Worm (Caenorhabditis elegans) whole organism, L3 larva: ENCODE measurements around the gene srg-16.

Experiments
- R02D3.7 ChIP-seq: fragments of 150-350 bp; optimal IDR thresholded peaks from 2 replicates; lab custom pipeline; 2014; ENCODE audit warnings: missing biosample characterization, missing genetic modification characterization
- ZK546.5 ChIP-seq: sonication (generic microtip); optimal IDR thresholded peaks from 2 replicates; lab custom pipeline; 2017; ENCODE audit warnings: missing biosample characterization, missing genetic modification characterization
- aly-2 ChIP-seq: fragments of 150-350 bp; optimal IDR thresholded peaks from 2 replicates; lab custom pipeline; 2014; ENCODE audit warnings: missing biosample characterization, missing genetic modification characterization
- ama-1 ChIP-seq: fragments of 150-350 bp; optimal IDR thresholded peaks from 2 replicates; lab custom pipeline; 2018
- ceh-16 ChIP-seq: sonication (generic microtip); optimal IDR thresholded peaks from 2 replicates; lab custom pipeline; 2017; ENCODE audit warnings: missing biosample characterization, missing genetic modification characterization
- ceh-82 ChIP-seq: fragments of 150-350 bp; optimal IDR thresholded peaks from 2 replicates; lab custom pipeline; 2014; ENCODE audit warnings: missing biosample characterization, missing genetic modification characterization
- ceh-9 ChIP-seq: sonication (generic microtip); optimal IDR thresholded peaks from 2 replicates; lab custom pipeline; 2018; ENCODE audit warnings: missing biosample characterization, missing genetic modification characterization
- daf-12 ChIP-seq: fragments of 150-350 bp; optimal IDR thresholded peaks from 2 replicates; lab custom pipeline; 2014; ENCODE audit warnings: missing biosample characterization, missing genetic modification reagents, missing genetic modification characterization
- egl-27 ChIP-seq: sonication (generic microtip); optimal IDR thresholded peaks from 4 replicates; lab custom pipeline; 2017; ENCODE audit warnings: missing biosample characterization, missing genetic modification reagents, missing genetic modification characterization
- elt-1 ChIP-seq: fragments of 150-350 bp; optimal IDR thresholded peaks from 2 replicates; lab custom pipeline; 2014; ENCODE audit warnings: missing biosample characterization, missing genetic modification characterization
- elt-2 ChIP-seq: sonication (generic microtip); optimal IDR thresholded peaks from 2 replicates; lab custom pipeline; 2016; ENCODE audit warnings: missing genetic modification reagents, mild to moderate bottlenecking, missing genetic modification characterization, missing compliant biosample characterization
- elt-3 ChIP-seq, 3 experiments: fragments of 150-350 bp in 1 of 3; sonication (generic microtip) in 2 of 3; optimal IDR thresholded peaks; 2 replicates in 2 of 3; 4 replicates in 1 of 3; lab custom pipeline; 2014 to 2017; ENCODE audit warnings: missing biosample characterization in 3 of 3, missing genetic modification characterization in 3 of 3
- eor-1 ChIP-seq, 2 experiments: fragments of 150-350 bp; optimal IDR thresholded peaks; 2 replicates each; lab custom pipeline; 2014 to 2018; ENCODE audit warnings: missing biosample characterization in 2 of 2, missing genetic modification characterization in 2 of 2
- fkh-10 ChIP-seq: sonication (generic microtip); optimal IDR thresholded peaks from 2 replicates; lab custom pipeline; 2017; ENCODE audit warnings: missing biosample characterization, missing genetic modification reagents, missing genetic modification characterization
- fkh-2 ChIP-seq: fragments of 150-350 bp; optimal IDR thresholded peaks from 2 replicates; lab custom pipeline; 2014; ENCODE audit warnings: missing biosample characterization, missing genetic modification reagents, missing genetic modification characterization
- fos-1 ChIP-seq: fragments of 150-350 bp; optimal IDR thresholded peaks from 2 replicates; lab custom pipeline; 2014; ENCODE audit warnings: missing biosample characterization, missing genetic modification characterization
- hmg-11 ChIP-seq: sonication (generic microtip); optimal IDR thresholded peaks from 2 replicates; lab custom pipeline; 2016; ENCODE audit warnings: missing genetic modification characterization, missing compliant biosample characterization
- jun-1 ChIP-seq: fragments of 150-350 bp; optimal IDR thresholded peaks from 2 replicates; lab custom pipeline; 2014; ENCODE audit warnings: missing biosample characterization, missing genetic modification reagents, missing genetic modification characterization
- lin-15B ChIP-seq: fragments of 150-350 bp; optimal IDR thresholded peaks from 2 replicates; lab custom pipeline; 2014; ENCODE audit warnings: missing biosample characterization, missing genetic modification characterization
- lin-39 ChIP-seq: fragments of 150-350 bp; optimal IDR thresholded peaks from 2 replicates; lab custom pipeline; 2018; ENCODE audit warnings: missing biosample characterization, missing genetic modification reagents, missing genetic modification characterization
- lsy-12 ChIP-seq: sonication (generic microtip); optimal IDR thresholded peaks from 2 replicates; lab custom pipeline; 2016; ENCODE audit warnings: mild to moderate bottlenecking, missing genetic modification characterization, missing compliant biosample characterization
- mml-1 ChIP-seq: fragments of 150-350 bp; sonication (generic microtip); optimal IDR thresholded peaks from 3 replicates; lab custom pipeline; 2014; ENCODE audit warnings: missing biosample characterization, missing genetic modification characterization
- nfya-1 ChIP-seq: sonication (generic microtip); optimal IDR thresholded peaks from 2 replicates; lab custom pipeline; 2017; ENCODE audit warnings: missing genetic modification characterization, mild to moderate bottlenecking, missing compliant biosample characterization, antibody characterized with exemption, moderate library complexity; ENCODE audit not compliant: insufficient read depth
- nhr-11 ChIP-seq: fragments of 150-350 bp; optimal IDR thresholded peaks from 2 replicates; lab custom pipeline; 2014; ENCODE audit warnings: missing biosample characterization, missing genetic modification characterization
- nhr-12 ChIP-seq: fragments of 150-350 bp; optimal IDR thresholded peaks from 2 replicates; lab custom pipeline; 2014; ENCODE audit warnings: missing biosample characterization, missing genetic modification characterization
- nhr-23 ChIP-seq: fragments of 150-350 bp; optimal IDR thresholded peaks from 2 replicates; lab custom pipeline; 2014; ENCODE audit warnings: missing biosample characterization, missing genetic modification reagents, missing genetic modification characterization
- nhr-237 ChIP-seq: fragments of 150-350 bp; optimal IDR thresholded peaks from 2 replicates; lab custom pipeline; 2014; ENCODE audit warnings: missing biosample characterization, missing genetic modification characterization
- nhr-25 ChIP-seq: sonication (generic microtip); optimal IDR thresholded peaks from 2 replicates; lab custom pipeline; 2017; ENCODE audit warnings: missing biosample characterization, missing genetic modification characterization
- nhr-28 ChIP-seq: fragments of 150-350 bp; optimal IDR thresholded peaks from 2 replicates; lab custom pipeline; 2014; ENCODE audit warnings: missing biosample characterization, missing genetic modification characterization
- nhr-76 ChIP-seq: fragments of 150-350 bp; sonication (generic microtip); optimal IDR thresholded peaks from 5 replicates; lab custom pipeline; 2014; ENCODE audit warnings: missing biosample characterization, missing genetic modification characterization
- nhr-77 ChIP-seq: fragments of 150-350 bp; optimal IDR thresholded peaks from 2 replicates; lab custom pipeline; 2014; ENCODE audit warnings: missing biosample characterization, missing genetic modification characterization
- pha-4 ChIP-seq: fragments of 150-350 bp; optimal IDR thresholded peaks from 2 replicates; lab custom pipeline; 2014; ENCODE audit warnings: missing biosample characterization, missing genetic modification reagents, missing genetic modification characterization
- pqm-1 ChIP-seq: fragments of 150-350 bp; optimal IDR thresholded peaks from 2 replicates; lab custom pipeline; 2017; ENCODE audit warnings: missing biosample characterization, missing genetic modification characterization, inconsistent platforms
- sea-2 ChIP-seq: fragments of 150-350 bp; sonication (generic microtip); optimal IDR thresholded peaks from 4 replicates; lab custom pipeline; 2014; ENCODE audit warnings: missing biosample characterization, missing genetic modification reagents, missing genetic modification characterization
- skn-1 ChIP-seq: fragments of 150-350 bp; optimal IDR thresholded peaks from 2 replicates; lab custom pipeline; 2014; ENCODE audit warnings: missing biosample characterization, missing genetic modification characterization
- snpc-4 ChIP-seq: fragments of 150-350 bp; optimal IDR thresholded peaks from 2 replicates; lab custom pipeline; 2014; ENCODE audit warnings: missing biosample characterization, missing genetic modification characterization
- tbx-2 ChIP-seq: sonication (generic microtip); optimal IDR thresholded peaks from 2 replicates; lab custom pipeline; 2016; ENCODE audit warnings: mild to moderate bottlenecking, missing genetic modification characterization, missing compliant biosample characterization
- unc-39 ChIP-seq: sonication (generic microtip); optimal IDR thresholded peaks from 4 replicates; lab custom pipeline; 2017; ENCODE audit warnings: missing biosample characterization, missing genetic modification characterization
- unc-62 ChIP-seq: fragments of 150-350 bp; sonication (generic microtip); optimal IDR thresholded peaks from 4 replicates; lab custom pipeline; 2014; ENCODE audit warnings: missing biosample characterization, missing genetic modification reagents, missing genetic modification characterization
- zag-1 ChIP-seq: fragments of 150-350 bp; optimal IDR thresholded peaks from 2 replicates; lab custom pipeline; 2014; ENCODE audit warnings: missing biosample characterization, missing genetic modification characterization
- ztf-11 ChIP-seq: fragments of 150-350 bp; optimal IDR thresholded peaks from 2 replicates; lab custom pipeline; 2014; ENCODE audit warnings: missing biosample characterization, missing genetic modification characterization
- ztf-4 ChIP-seq: fragments of 150-350 bp; optimal IDR thresholded peaks from 2 replicates; lab custom pipeline; 2014; ENCODE audit warnings: missing biosample characterization, missing genetic modification characterization

The srg-16 gene

ce11 chrII:12467047-12467446, at the start of gene srg-16:
TSS of gene srg-16 (plus strand) at chrII:12467133.
- no peak for TF ChIP-seq aly-2 (tag; lab: Kevin White, UChicago)
- TF ChIP-seq nhr-77 (tag; lab: Kevin White, UChicago): no peak
- no peak for TF ChIP-seq ceh-82 (tag; lab: Kevin White, UChicago)
- no peak for TF ChIP-seq snpc-4 (tag; lab: Kevin White, UChicago)
- no peak for TF ChIP-seq ztf-4 (tag; lab: Kevin White, UChicago)
- no peak for TF ChIP-seq nhr-11 (tag; lab: Kevin White, UChicago)
- TF ChIP-seq sea-2 (GFP tag; lab: Kevin White, UChicago): no peak
- TF ChIP-seq, all 47 proteins: peak for 0

- TF ChIP-seq nhr-25 (tag; lab: Kevin White, UChicago) (no peak), eor-1 (tag; optimal IDR thresholded peaks at IDR 0.05; lab: Kevin White, UChicago) (no peak), aly-2 (tag; lab: Kevin White, UChicago) (no peak), fkh-2 (tag; lab: Kevin White, UChicago) (no peak), nhr-23 (tag; lab: Kevin White, UChicago) (no peak), mml-1 (tag; lab: Kevin White, UChicago) (no peak), ceh-82 (tag; lab: Kevin White, UChicago) (no peak), hmg-11 (tag; lab: Kevin White, UChicago) (no peak), unc-39 (no peak), snpc-4 (tag; lab: Kevin White, UChicago) (no peak), lin-15B (no peak), ceh-9 (tag; lab: Kevin White, UChicago) (no peak)
- TF ChIP-seq, all 47 proteins: peak for 0
Observed at ce11 chrII:12417514-12417913, 49.4 kb upstream of the srg-16 start, which contains the start of gene sre-27. TSS of gene sre-27 (minus strand) at chrII:12417614.

DNA sequence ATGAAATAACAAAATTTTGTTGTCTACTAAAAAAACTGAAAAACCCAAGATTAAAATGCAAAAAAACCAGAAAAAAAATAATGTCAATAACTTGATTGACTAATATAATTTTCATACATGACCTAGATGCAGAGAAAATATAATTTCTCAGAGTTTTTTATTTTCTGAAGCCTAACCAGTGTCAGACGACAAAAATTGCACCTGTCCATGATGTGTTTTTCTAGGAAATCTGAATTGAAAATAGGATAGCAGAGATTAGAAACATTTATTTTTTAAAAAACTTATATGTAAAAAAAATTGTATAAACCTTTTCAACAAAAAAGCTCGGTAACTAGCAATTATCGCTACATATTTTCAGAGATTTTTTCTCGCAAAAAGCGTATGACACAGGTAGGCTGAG, 48.9 kb upstream of the srg-16 start:
- TF ChIP-seq nhr-12 (tag; lab: Kevin White, UChicago) (no peak), nhr-25 (tag; lab: Kevin White, UChicago) (no peak), tbx-2 (no peak), nhr-11 (tag; lab: Kevin White, UChicago) (no peak), aly-2 (tag; lab: Kevin White, UChicago) (no peak), jun-1 (tag; lab: Kevin White, UChicago) (no peak), nhr-76 (no peak), eor-1 (tag; optimal IDR thresholded peaks at IDR 0.05; lab: Kevin White, UChicago) (no peak), fkh-10 (GFP tag; lab: Kevin White, UChicago) (no peak), snpc-4 (tag; lab: Kevin White, UChicago) (no peak), lin-39 (tag; lab: Kevin White, UChicago) (no peak)
- TF ChIP-seq, all 47 proteins: peak for 0

- TF ChIP-seq pha-4: no peak
- TF ChIP-seq ceh-9 (tag; lab: Kevin White, UChicago): no peak
- no peak for TF ChIP-seq nhr-77 (tag; lab: Kevin White, UChicago)
- no peak for TF ChIP-seq fkh-2 (tag; lab: Kevin White, UChicago)
- no peak for TF ChIP-seq zag-1 (tag; lab: Kevin White, UChicago)
- no peak for TF ChIP-seq elt-2 (tag; lab: Kevin White, UChicago)
- TF ChIP-seq elt-3 (tag; optimal IDR thresholded peaks at IDR 0.05; lab: Kevin White, UChicago): no peak
- TF ChIP-seq ztf-4 (tag; lab: Kevin White, UChicago): no peak
- TF ChIP-seq fkh-10 (GFP tag; lab: Kevin White, UChicago): no peak
- TF ChIP-seq nhr-11 (tag; lab: Kevin White, UChicago): no peak
- TF ChIP-seq sea-2 (GFP tag; lab: Kevin White, UChicago): no peak
- no peak for TF ChIP-seq unc-62 (GFP tag; lab: Kevin White, UChicago)
- TF ChIP-seq fos-1 (tag; lab: Kevin White, UChicago): no peak
- no peak for TF ChIP-seq egl-27 (tag; lab: Kevin White, UChicago)
- no peak for TF ChIP-seq jun-1 (tag; lab: Kevin White, UChicago)
- TF ChIP-seq ceh-82 (tag; lab: Kevin White, UChicago): no peak
- no peak for TF ChIP-seq ZK546.5 (tag; lab: Kevin White, UChicago)
- no peak for TF ChIP-seq pqm-1 (tag; lab: Kevin White, UChicago)
- no peak for TF ChIP-seq R02D3.7 (tag; lab: Kevin White, UChicago)
Observed at ce11 chrII:12420486-12420885, 46.4 kb upstream of the srg-16 start, which contains the start of gene sre-26. TSS of gene sre-26 (minus strand) at chrII:12420586.

DNA sequence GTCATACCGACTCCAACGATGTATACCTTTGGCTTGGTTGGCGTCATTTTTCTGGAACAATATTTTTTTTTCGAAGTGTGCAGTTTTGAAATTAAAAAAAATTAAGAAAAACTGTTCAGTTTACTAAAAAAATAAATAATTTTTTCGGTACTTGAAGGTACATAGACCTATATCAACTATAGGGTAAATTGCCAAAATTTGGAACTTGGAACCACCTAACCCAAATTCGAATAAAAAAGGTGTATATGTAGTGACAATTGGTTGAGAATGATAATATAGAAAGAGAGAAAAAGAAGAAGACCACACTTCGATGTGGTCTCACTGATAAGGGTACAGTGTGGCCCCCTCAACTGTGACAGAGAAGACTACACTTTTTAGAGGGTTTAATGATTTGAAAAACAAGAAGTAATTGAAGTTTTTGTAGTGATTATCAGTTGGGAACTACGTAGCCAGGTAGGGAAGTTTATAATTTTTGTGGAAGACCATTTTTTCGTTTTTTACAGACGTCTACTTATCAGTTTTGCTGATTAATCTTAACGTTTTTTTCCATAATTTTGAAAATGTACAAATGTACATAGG, 41.2 kb upstream of the srg-16 start, which contains the start of gene daf-22:
TSS of gene daf-22 (minus strand) at position 51 of the 579 bp plus-strand sequence.
- TF ChIP-seq ztf-4 (tag; lab: Kevin White, UChicago) (no peak), ama-1 (lab: Kevin White, UChicago) (no peak), nhr-11 (tag; lab: Kevin White, UChicago) (no peak), fkh-10 (GFP tag; lab: Kevin White, UChicago) (no peak), nhr-28 (tag; lab: Kevin White, UChicago) (no peak), elt-1 (tag; lab: Kevin White, UChicago) (no peak), elt-3 (tag; optimal IDR thresholded peaks at IDR 0.05; lab: Kevin White, UChicago) (no peak), ceh-9 (tag; lab: Kevin White, UChicago) (no peak), ZK546.5 (tag; lab: Kevin White, UChicago) (no peak), ztf-11 (tag; lab: Kevin White, UChicago) (no peak), R02D3.7 (tag; lab: Kevin White, UChicago) (no peak), daf-12 (tag; lab: Kevin White, UChicago) (no peak), lsy-12 (tag; lab: Kevin White, UChicago) (no peak), ceh-16 (tag; lab: Kevin White, UChicago) (no peak), skn-1 (tag; lab: Kevin White, UChicago) (no peak), nhr-237 (tag; lab: Kevin White, UChicago) (no peak), ceh-82 (tag; lab: Kevin White, UChicago) (no peak), nfya-1 (peak; percentile 19), nhr-23 (tag; lab: Kevin White, UChicago) (no peak)
